Worm (Caenorhabditis elegans) whole organism, mixed stage, embryonic: ENCODE data around the gene daf-15.

Source experiments
- M03D4.4 ChIP-seq: sonication (generic microtip); optimal IDR thresholded peaks from 2 replicates; lab custom pipeline; 2017; ENCODE audit warnings: mild to moderate bottlenecking, missing genetic modification characterization, missing compliant biosample characterization
- lin-32 ChIP-seq: fragments of 200-800 bp; sonication (Bioruptor generic); optimal IDR thresholded peaks from 2 replicates; lab custom pipeline; 2018; ENCODE audit warnings: mild to moderate bottlenecking, missing genetic modification characterization, missing compliant biosample characterization
- lsy-2 ChIP-seq: fragments of 150-350 bp; optimal IDR thresholded peaks from 2 replicates; lab custom pipeline; 2014; ENCODE audit warnings: missing biosample characterization, missing genetic modification characterization
- mep-1 ChIP-seq: fragments of 150-350 bp; optimal IDR thresholded peaks from 2 replicates; lab custom pipeline; 2017; ENCODE audit warnings: missing biosample characterization, missing genetic modification reagents, missing genetic modification characterization, inconsistent platforms
- mls-2 ChIP-seq: sonication (generic microtip); optimal IDR thresholded peaks from 2 replicates; lab custom pipeline; 2016; ENCODE audit warnings: mild to moderate bottlenecking, missing genetic modification characterization, moderate library complexity, missing compliant biosample characterization
- nhr-237 ChIP-seq: fragments of 150-350 bp; optimal IDR thresholded peaks from 2 replicates; lab custom pipeline; 2014; ENCODE audit warnings: missing biosample characterization, missing genetic modification characterization
- nhr-28 ChIP-seq: fragments of 150-350 bp; optimal IDR thresholded peaks from 2 replicates; lab custom pipeline; 2014; ENCODE audit warnings: missing biosample characterization, missing genetic modification characterization

DNA sequence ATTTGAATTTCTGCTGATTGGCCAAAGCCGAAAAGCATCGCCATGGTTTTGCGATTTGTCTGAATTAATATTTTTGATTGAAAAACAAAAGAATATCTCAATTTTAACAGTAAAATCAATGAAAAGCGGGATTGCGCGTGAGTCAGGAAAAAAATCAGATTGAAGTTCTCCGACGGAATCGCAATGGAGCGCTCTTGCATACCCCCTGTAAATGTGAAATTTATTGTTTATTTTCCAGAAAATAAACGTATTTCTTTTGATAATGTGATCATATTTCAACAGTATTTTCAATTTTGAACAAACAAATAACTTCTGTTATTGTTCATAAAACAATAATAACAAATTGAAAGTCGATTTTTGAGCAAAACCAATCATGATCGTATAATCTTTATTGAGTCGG, 44.4 kb upstream of the daf-15 start, which contains the start of gene vps-26:
- TF ChIP-seq lin-32 (GFP tag; lab: Kevin White, UChicago), result no peak
- TF ChIP-seq nhr-237 (tag; lab: Kevin White, UChicago), result no peak
- no peak for TF ChIP-seq nhr-28 (tag; lab: Kevin White, UChicago)
- TF ChIP-seq mep-1 (tag; lab: Kevin White, UChicago), result peak; percentile 7
- TF ChIP-seq M03D4.4 (tag; lab: Kevin White, UChicago), result no peak
- no peak for TF ChIP-seq lsy-2
- no peak for TF ChIP-seq mls-2 (tag; lab: Kevin White, UChicago)
